Worm (Caenorhabditis elegans) whole organism, midembryonic: Measurements from ENCODE around the gene cdkl-1.

ENCODE experiments used
- T22C8.4 ChIP-seq: fragments of 200-800 bp; sonication (Bioruptor generic); IDR thresholded peaks from 2 replicates; pipeline ENCODE4 v1.3.6; 2022; ENCODE audit warnings: missing genetic modification characterization, missing compliant biosample characterization
- cog-1 ChIP-seq: sonication (generic microtip); optimal IDR thresholded peaks from 2 replicates; lab custom pipeline; 2016; ENCODE audit warnings: missing genetic modification characterization, missing compliant biosample characterization
- flt-1 ChIP-seq: fragments of 200-800 bp; sonication (Bioruptor generic); IDR thresholded peaks from 2 replicates; pipeline ENCODE4 v1.3.6; 2022; ENCODE audit warnings: missing genetic modification characterization, missing compliant biosample characterization
- klf-2 ChIP-seq: fragments of 200-800 bp; sonication (Bioruptor generic); conservative IDR thresholded peaks from 2 replicates; pipeline ENCODE4 v1.3.6; 2022; ENCODE audit warnings: missing genetic modification reagents, missing genetic modification characterization, missing compliant biosample characterization
- med-1 ChIP-seq: sonication (generic microtip); optimal IDR thresholded peaks from 2 replicates; lab custom pipeline; 2017; ENCODE audit warnings: missing genetic modification characterization, mild to moderate bottlenecking, missing compliant biosample characterization, antibody characterized with exemption, missing genetic modification reagents; ENCODE audit not compliant: insufficient read depth
- ref-1 ChIP-seq: fragments of 200-800 bp; sonication (Bioruptor generic); conservative IDR thresholded peaks from 2 replicates; pipeline ENCODE4 v1.3.6; 2022; ENCODE audit warnings: missing genetic modification reagents, missing genetic modification characterization, missing compliant biosample characterization
- tab-1 ChIP-seq: fragments of 200-800 bp; sonication (Bioruptor generic); IDR thresholded peaks from 2 replicates; pipeline ENCODE4 v1.3.6; 2022; ENCODE audit warnings: missing genetic modification characterization, missing compliant biosample characterization
- ztf-23 ChIP-seq: fragments of 200-800 bp; sonication (Bioruptor generic); IDR thresholded peaks from 2 replicates; pipeline ENCODE4 v1.3.6; 2022; ENCODE audit warnings: missing genetic modification reagents, missing genetic modification characterization, missing compliant biosample characterization
- ztf-29 ChIP-seq: fragments of 200-800 bp; sonication (Bioruptor generic); IDR thresholded peaks from 2 replicates; pipeline ENCODE4 v1.3.6; 2022; ENCODE audit warnings: missing genetic modification reagents, missing genetic modification characterization, missing compliant biosample characterization

The cdkl-1 gene

ce11 chrV:11098599-11098998 is at the start of gene cdkl-1:
Gene cdkl-1 (plus strand): TSS chrV:11098899.
- no peak for TF ChIP-seq klf-2 (GFP tag; lab: Robert Waterston, UW)
- no peak for TF ChIP-seq ztf-23 (GFP tag; lab: Robert Waterston, UW)
- TF ChIP-seq ref-1 (GFP tag; lab: Robert Waterston, UW) = no peak
- TF ChIP-seq ztf-29 (GFP tag; lab: Robert Waterston, UW) = no peak
- TF ChIP-seq T22C8.4 (GFP tag; lab: Robert Waterston, UW) = no peak
- no peak for TF ChIP-seq tab-1 (GFP tag; lab: Robert Waterston, UW)
- no peak for TF ChIP-seq med-1 (GFP tag; lab: Kevin White, UChicago)
- TF ChIP-seq cog-1 (tag; lab: Kevin White, UChicago) = no peak
- no peak for TF ChIP-seq flt-1 (GFP tag; lab: Robert Waterston, UW)

- no peak for TF ChIP-seq ztf-29 (GFP tag; lab: Robert Waterston, UW)
- TF ChIP-seq klf-2 (GFP tag; lab: Robert Waterston, UW) = no peak
- TF ChIP-seq med-1 (GFP tag; lab: Kevin White, UChicago) = no peak
- TF ChIP-seq T22C8.4 (GFP tag; lab: Robert Waterston, UW) = no peak
Observed at ce11 chrV:11051921-11052320, 46.8 kb upstream of the cdkl-1 start, which contains the start of gene T04C12.33. Gene T04C12.33 (plus strand): TSS chrV:11052221.

- no peak for TF ChIP-seq ztf-23 (GFP tag; lab: Robert Waterston, UW)
- TF ChIP-seq klf-2 (GFP tag; lab: Robert Waterston, UW) = no peak
- TF ChIP-seq ref-1 (GFP tag; lab: Robert Waterston, UW) = no peak
- TF ChIP-seq cog-1 (tag; lab: Kevin White, UChicago) = no peak
- no peak for TF ChIP-seq flt-1 (GFP tag; lab: Robert Waterston, UW)
- TF ChIP-seq ztf-29 (GFP tag; lab: Robert Waterston, UW) = no peak
- TF ChIP-seq med-1 (GFP tag; lab: Kevin White, UChicago) = no peak
- no peak for TF ChIP-seq T22C8.4 (GFP tag; lab: Robert Waterston, UW)
- no peak for TF ChIP-seq tab-1 (GFP tag; lab: Robert Waterston, UW)
Observed at ce11 chrV:11053827-11054226, 44.9 kb upstream of the cdkl-1 start, which contains the start of gene T04C12.7. Gene T04C12.7 (plus strand): TSS chrV:11054127.

- no peak for TF ChIP-seq cog-1 (tag; lab: Kevin White, UChicago)
- no peak for TF ChIP-seq flt-1 (GFP tag; lab: Robert Waterston, UW)
- no peak for TF ChIP-seq tab-1 (GFP tag; lab: Robert Waterston, UW)
- no peak for TF ChIP-seq med-1 (GFP tag; lab: Kevin White, UChicago)
- TF ChIP-seq ztf-29 (GFP tag; lab: Robert Waterston, UW) = no peak
- TF ChIP-seq T22C8.4 (GFP tag; lab: Robert Waterston, UW) = no peak
- no peak for TF ChIP-seq klf-2 (GFP tag; lab: Robert Waterston, UW)
- no peak for TF ChIP-seq ztf-23 (GFP tag; lab: Robert Waterston, UW)
- TF ChIP-seq ref-1 (GFP tag; lab: Robert Waterston, UW) = no peak
Observed at ce11 chrV:11056484-11056883, 42.2 kb upstream of the cdkl-1 start.

- TF ChIP-seq T22C8.4 (GFP tag; lab: Robert Waterston, UW) = no peak
- no peak for TF ChIP-seq klf-2 (GFP tag; lab: Robert Waterston, UW)
- TF ChIP-seq flt-1 (GFP tag; lab: Robert Waterston, UW) = no peak
Observed at ce11 chrV:11057043-11057442, 41.7 kb upstream of the cdkl-1 start, which contains the start of gene srh-75. Gene srh-75 (minus strand): TSS chrV:11057143.

ce11 chrV:11059180-11059579 is 39.5 kb upstream of the cdkl-1 start, which contains the start of gene T04C12.1:
Gene T04C12.1 (minus strand): TSS chrV:11059269.
- TF ChIP-seq ztf-23 (GFP tag; lab: Robert Waterston, UW) (no peak), ref-1 (GFP tag; lab: Robert Waterston, UW) (no peak), klf-2 (GFP tag; lab: Robert Waterston, UW) (no peak), ztf-29 (GFP tag; lab: Robert Waterston, UW) (no peak), cog-1 (tag; lab: Kevin White, UChicago) (no peak), T22C8.4 (GFP tag; lab: Robert Waterston, UW) (no peak), flt-1 (GFP tag; lab: Robert Waterston, UW) (no peak), med-1 (GFP tag; lab: Kevin White, UChicago) (no peak), tab-1 (GFP tag; lab: Robert Waterston, UW) (no peak)

- TF ChIP-seq ztf-29 (GFP tag; lab: Robert Waterston, UW) (no peak), ztf-23 (GFP tag; lab: Robert Waterston, UW) (no peak), ref-1 (GFP tag; lab: Robert Waterston, UW) (no peak), med-1 (GFP tag; lab: Kevin White, UChicago) (no peak), T22C8.4 (GFP tag; lab: Robert Waterston, UW) (no peak), klf-2 (GFP tag; lab: Robert Waterston, UW) (no peak), cog-1 (tag; lab: Kevin White, UChicago) (no peak), flt-1 (GFP tag; lab: Robert Waterston, UW) (no peak), tab-1 (GFP tag; lab: Robert Waterston, UW) (no peak)
Observed at ce11 chrV:11060239-11060984, 38.3 kb upstream of the cdkl-1 start, which contains the start of gene T04C12.11. Gene T04C12.11 (minus strand): TSS chrV:11060289.

ce11 chrV:11061887-11062286 is 36.8 kb upstream of the cdkl-1 start:
- TF ChIP-seq flt-1 (GFP tag; lab: Robert Waterston, UW) (no peak), klf-2 (GFP tag; lab: Robert Waterston, UW) (no peak), ztf-29 (GFP tag; lab: Robert Waterston, UW) (no peak), T22C8.4 (GFP tag; lab: Robert Waterston, UW) (no peak), tab-1 (GFP tag; lab: Robert Waterston, UW) (no peak), med-1 (GFP tag; lab: Kevin White, UChicago) (no peak), cog-1 (tag; lab: Kevin White, UChicago) (no peak), ref-1 (GFP tag; lab: Robert Waterston, UW) (no peak), ztf-23 (GFP tag; lab: Robert Waterston, UW) (no peak)
